Fruit fly (Drosophila melanogaster) whole organism, embryonic: Measurements from ENCODE around the gene IntS2.
A peak's percentile ranks its signal among the peaks of the same experiment; 100 is the strongest.

Experiments
- Abd-B ChIP-seq: fragments of 200-800 bp; sonication (Bioruptor generic); optimal IDR thresholded peaks from 2 replicates; lab custom pipeline; 2018; ENCODE audit warnings: missing biosample characterization, mild to moderate bottlenecking, missing genetic modification characterization, moderate library complexity
- Bgb ChIP-seq: fragments of 200-800 bp; sonication (Bioruptor generic); IDR thresholded peaks from 2 replicates; pipeline ENCODE4 v1.3.6; 2022; ENCODE audit warnings: missing biosample characterization, missing genetic modification characterization; ENCODE audit not compliant: partially characterized antibody
- CG10321 ChIP-seq: fragments of 200-800 bp; sonication (Bioruptor generic); IDR thresholded peaks from 2 replicates; pipeline ENCODE4 v1.3.6; 2022; ENCODE audit warnings: missing biosample characterization, missing genetic modification characterization
- CG10431 ChIP-seq: fragments of 200-800 bp; sonication (Bioruptor generic); optimal IDR thresholded peaks from 3 replicates; lab custom pipeline; 2018; ENCODE audit warnings: missing biosample characterization, mild to moderate bottlenecking, missing genetic modification characterization
- CG11247 ChIP-seq: fragments of 200-800 bp; sonication (Bioruptor generic); IDR thresholded peaks from 2 replicates; pipeline ENCODE4 v1.3.6; 2022; ENCODE audit warnings: missing biosample characterization, missing genetic modification characterization
- CG11398 ChIP-seq: fragments of 200-800 bp; sonication (Bioruptor generic); optimal IDR thresholded peaks from 2 replicates; lab custom pipeline; 2016; ENCODE audit warnings: missing biosample characterization, missing genetic modification characterization
- CG12219 ChIP-seq: fragments of 200-800 bp; sonication (Bioruptor generic); optimal IDR thresholded peaks from 3 replicates; lab custom pipeline; 2018; ENCODE audit warnings: missing biosample characterization, mild to moderate bottlenecking, missing genetic modification characterization
- CG12942 ChIP-seq: fragments of 200-800 bp; sonication (Bioruptor generic); optimal IDR thresholded peaks from 3 replicates; lab custom pipeline; 2016; ENCODE audit warnings: missing biosample characterization, missing genetic modification characterization
- CG15514 ChIP-seq: fragments of 200-800 bp; sonication (Bioruptor generic); optimal IDR thresholded peaks from 3 replicates; lab custom pipeline; 2017; ENCODE audit warnings: missing biosample characterization, missing genetic modification characterization, mild to moderate bottlenecking, moderate library complexity, missing genetic modification reagents
- CG15601 ChIP-seq: fragments of 200-800 bp; sonication (Bioruptor generic); optimal IDR thresholded peaks from 3 replicates; lab custom pipeline; 2019; ENCODE audit warnings: missing biosample characterization, mild to moderate bottlenecking, missing genetic modification characterization, moderate library complexity
- CG15696 ChIP-seq: fragments of 200-800 bp; sonication (Bioruptor generic); optimal IDR thresholded peaks from 2 replicates; lab custom pipeline; 2019; ENCODE audit warnings: missing biosample characterization, mild to moderate bottlenecking, missing genetic modification characterization, moderate library complexity
- CG1647 ChIP-seq: fragments of 200-800 bp; sonication (Bioruptor generic); optimal IDR thresholded peaks from 3 replicates; lab custom pipeline; 2016; ENCODE audit warnings: missing biosample characterization, missing genetic modification characterization
- CG16863 ChIP-seq: fragments of 200-800 bp; sonication (Bioruptor generic); optimal IDR thresholded peaks from 3 replicates; lab custom pipeline; 2016; ENCODE audit warnings: missing biosample characterization, missing genetic modification characterization
- CG17912 ChIP-seq: fragments of 200-800 bp; sonication (Bioruptor generic); optimal IDR thresholded peaks from 2 replicates; lab custom pipeline; 2018; ENCODE audit warnings: missing biosample characterization, mild to moderate bottlenecking, missing genetic modification characterization
- CG18011 ChIP-seq: fragments of 200-800 bp; sonication (Bioruptor generic); optimal IDR thresholded peaks from 2 replicates; lab custom pipeline; 2017; ENCODE audit warnings: missing biosample characterization, missing genetic modification characterization, mild to moderate bottlenecking, moderate library complexity, missing genotype
- CG18262 ChIP-seq: fragments of 200-800 bp; optimal IDR thresholded peaks from 3 replicates; lab custom pipeline; 2019; ENCODE audit warnings: missing biosample characterization, mild to moderate bottlenecking, missing genetic modification characterization, moderate library complexity
- CG1832 ChIP-seq: fragments of 200-800 bp; sonication (Bioruptor generic); optimal IDR thresholded peaks from 2 replicates; lab custom pipeline; 2017; ENCODE audit warnings: missing biosample characterization, mild to moderate bottlenecking, missing genetic modification characterization, inconsistent platforms
- CG2199 ChIP-seq: fragments of 200-800 bp; sonication (Bioruptor generic); IDR thresholded peaks from 3 replicates; pipeline ENCODE4 v1.3.6; 2022; ENCODE audit warnings: missing biosample characterization, missing genetic modification characterization
- CG2889 ChIP-seq: fragments of 200-800 bp; sonication (Bioruptor generic); IDR thresholded peaks from 3 replicates; pipeline ENCODE4 v1.3.6; 2022; ENCODE audit warnings: missing biosample characterization, missing genetic modification characterization
- CG3163 ChIP-seq: fragments of 200-800 bp; sonication (Bioruptor generic); optimal IDR thresholded peaks from 3 replicates; lab custom pipeline; 2016; ENCODE audit warnings: missing biosample characterization, missing genetic modification characterization
- CG32532 ChIP-seq: fragments of 200-800 bp; sonication (Bioruptor generic); IDR thresholded peaks from 2 replicates; pipeline ENCODE4 v1.3.6; 2022; ENCODE audit warnings: missing biosample characterization, missing genetic modification characterization
- CG3407 ChIP-seq: fragments of 200-800 bp; sonication (Bioruptor generic); optimal IDR thresholded peaks from 2 replicates; lab custom pipeline; 2018; ENCODE audit warnings: missing biosample characterization, mild to moderate bottlenecking, missing genetic modification characterization
- CG4854 ChIP-seq: fragments of 200-800 bp; sonication (Bioruptor generic); optimal IDR thresholded peaks from 2 replicates; lab custom pipeline; 2016; ENCODE audit warnings: missing biosample characterization, missing genetic modification characterization, inconsistent platforms
- CG5180 ChIP-seq: fragments of 200-800 bp; sonication (Bioruptor generic); optimal IDR thresholded peaks from 3 replicates; lab custom pipeline; 2017; ENCODE audit warnings: missing biosample characterization, missing genetic modification characterization, mild to moderate bottlenecking, moderate library complexity, missing genetic modification reagents
- CG6689 ChIP-seq: fragments of 200-800 bp; sonication (Bioruptor generic); IDR thresholded peaks from 2 replicates; pipeline ENCODE4 v1.3.6; 2022; ENCODE audit warnings: missing biosample characterization, missing genetic modification characterization
- E2f1 ChIP-seq: fragments of 200-800 bp; sonication (Bioruptor generic); IDR thresholded peaks from 2 replicates; pipeline ENCODE4 v1.3.6; 2022; ENCODE audit warnings: missing biosample characterization, missing genetic modification characterization
- HHEX ChIP-seq: fragments of 200-800 bp; sonication (Bioruptor generic); optimal IDR thresholded peaks from 3 replicates; lab custom pipeline; 2017; ENCODE audit warnings: missing biosample characterization, mild to moderate bottlenecking, missing genetic modification characterization, missing genetic modification reagents
- Meics ChIP-seq: fragments of 200-800 bp; sonication (Bioruptor generic); optimal IDR thresholded peaks from 2 replicates; lab custom pipeline; 2017; ENCODE audit warnings: missing biosample characterization, mild to moderate bottlenecking, missing genetic modification characterization
- Neu2 ChIP-seq: fragments of 200-800 bp; sonication (Bioruptor generic); optimal IDR thresholded peaks from 3 replicates; lab custom pipeline; 2016; ENCODE audit warnings: missing biosample characterization, missing genetic modification characterization, borderline replicate concordance
- Oaz ChIP-seq: fragments of 200-800 bp; sonication (Bioruptor generic); IDR thresholded peaks from 2 replicates; pipeline ENCODE4 v1.3.6; 2022; ENCODE audit warnings: missing biosample characterization, missing genetic modification characterization
- Ptx1 ChIP-seq: fragments of 200-800 bp; sonication (Bioruptor generic); IDR thresholded peaks from 2 replicates; pipeline ENCODE4 v1.3.6; 2022; ENCODE audit warnings: missing biosample characterization, missing genetic modification characterization
- TFAM ChIP-seq: fragments of 200-800 bp; sonication (Bioruptor generic); optimal IDR thresholded peaks from 2 replicates; lab custom pipeline; 2017; ENCODE audit warnings: missing biosample characterization, missing genetic modification characterization, inconsistent platforms
- Trl ChIP-seq, 3 experiments: fragments of >200 bp in 2 of 3; fragments of 200-800 bp in 1 of 3; sonication (Bioruptor generic) in 1 of 3; optimal IDR thresholded peaks; 2 replicates in 1 of 3; 3 replicates in 2 of 3; lab custom pipeline; 2016 to 2017; ENCODE audit warnings: missing biosample characterization in 1 of 3, missing genetic modification characterization in 1 of 3
- bcd ChIP-seq: fragments of 200-800 bp; sonication (Bioruptor generic); optimal IDR thresholded peaks from 2 replicates; lab custom pipeline; 2017; ENCODE audit warnings: missing biosample characterization, mild to moderate bottlenecking, missing genetic modification characterization
- chm ChIP-seq: fragments of 200-800 bp; sonication (Bioruptor generic); IDR thresholded peaks from 2 replicates; pipeline ENCODE4 v1.3.6; 2022; ENCODE audit warnings: missing biosample characterization, missing genetic modification characterization
- danr ChIP-seq: fragments of 200-800 bp; sonication (Bioruptor generic); IDR thresholded peaks from 2 replicates; pipeline ENCODE4 v1.3.6; 2022; ENCODE audit warnings: missing biosample characterization, missing genetic modification characterization
- disco-r ChIP-seq: fragments of 200-800 bp; sonication (Bioruptor generic); optimal IDR thresholded peaks from 2 replicates; lab custom pipeline; 2016; ENCODE audit warnings: missing biosample characterization, missing genetic modification characterization
- fd3F ChIP-seq: fragments of 200-800 bp; sonication (Bioruptor generic); optimal IDR thresholded peaks from 2 replicates; lab custom pipeline; 2018; ENCODE audit warnings: missing biosample characterization, mild to moderate bottlenecking, missing genetic modification characterization, moderate library complexity
- fru ChIP-seq: fragments of >200 bp; optimal IDR thresholded peaks from 2 replicates; lab custom pipeline; 2017
- kni ChIP-seq: fragments of 200-800 bp; sonication (Bioruptor generic); optimal IDR thresholded peaks from 3 replicates; lab custom pipeline; 2017; ENCODE audit warnings: mild to moderate bottlenecking, missing biosample characterization, missing genetic modification reagents, missing genetic modification characterization
- lmd ChIP-seq: fragments of 200-800 bp; sonication (Bioruptor generic); IDR thresholded peaks from 2 replicates; pipeline ENCODE4 v1.3.6; 2022; ENCODE audit warnings: missing biosample characterization, missing genetic modification characterization
- luna ChIP-seq: fragments of 200-800 bp; sonication (Bioruptor generic); optimal IDR thresholded peaks from 2 replicates; lab custom pipeline; 2016; ENCODE audit warnings: missing biosample characterization, missing genetic modification characterization
- onecut ChIP-seq: fragments of 200-800 bp; sonication (Bioruptor generic); IDR thresholded peaks from 2 replicates; pipeline ENCODE4 v1.3.6; 2022; ENCODE audit warnings: missing biosample characterization, missing genetic modification characterization
- psq ChIP-seq: fragments of 200-800 bp; sonication (Bioruptor generic); optimal IDR thresholded peaks from 2 replicates; lab custom pipeline; 2017; ENCODE audit warnings: missing biosample characterization, missing genetic modification characterization
- ro ChIP-seq: fragments of 200-800 bp; sonication (Bioruptor generic); IDR thresholded peaks from 2 replicates; pipeline ENCODE4 v1.3.6; 2022; ENCODE audit warnings: missing biosample characterization, missing genetic modification characterization
- scrt ChIP-seq: fragments of 200-800 bp; sonication (Bioruptor generic); optimal IDR thresholded peaks from 2 replicates; lab custom pipeline; 2018; ENCODE audit warnings: missing biosample characterization, mild to moderate bottlenecking, missing genetic modification characterization, moderate library complexity
- ssp ChIP-seq: fragments of 200-800 bp; sonication (Bioruptor generic); IDR thresholded peaks from 2 replicates; pipeline ENCODE4 v1.3.6; 2022; ENCODE audit warnings: missing biosample characterization, missing genetic modification characterization
- trem ChIP-seq: fragments of 200-800 bp; optimal IDR thresholded peaks from 3 replicates; lab custom pipeline; 2019; ENCODE audit warnings: missing biosample characterization, mild to moderate bottlenecking, missing genetic modification characterization, moderate library complexity
- z ChIP-seq: fragments of 200-800 bp; sonication (Bioruptor generic); IDR thresholded peaks from 3 replicates; pipeline ENCODE4 v1.3.6; 2022; ENCODE audit warnings: missing biosample characterization, missing genetic modification characterization

IntS2 gene

DNA sequence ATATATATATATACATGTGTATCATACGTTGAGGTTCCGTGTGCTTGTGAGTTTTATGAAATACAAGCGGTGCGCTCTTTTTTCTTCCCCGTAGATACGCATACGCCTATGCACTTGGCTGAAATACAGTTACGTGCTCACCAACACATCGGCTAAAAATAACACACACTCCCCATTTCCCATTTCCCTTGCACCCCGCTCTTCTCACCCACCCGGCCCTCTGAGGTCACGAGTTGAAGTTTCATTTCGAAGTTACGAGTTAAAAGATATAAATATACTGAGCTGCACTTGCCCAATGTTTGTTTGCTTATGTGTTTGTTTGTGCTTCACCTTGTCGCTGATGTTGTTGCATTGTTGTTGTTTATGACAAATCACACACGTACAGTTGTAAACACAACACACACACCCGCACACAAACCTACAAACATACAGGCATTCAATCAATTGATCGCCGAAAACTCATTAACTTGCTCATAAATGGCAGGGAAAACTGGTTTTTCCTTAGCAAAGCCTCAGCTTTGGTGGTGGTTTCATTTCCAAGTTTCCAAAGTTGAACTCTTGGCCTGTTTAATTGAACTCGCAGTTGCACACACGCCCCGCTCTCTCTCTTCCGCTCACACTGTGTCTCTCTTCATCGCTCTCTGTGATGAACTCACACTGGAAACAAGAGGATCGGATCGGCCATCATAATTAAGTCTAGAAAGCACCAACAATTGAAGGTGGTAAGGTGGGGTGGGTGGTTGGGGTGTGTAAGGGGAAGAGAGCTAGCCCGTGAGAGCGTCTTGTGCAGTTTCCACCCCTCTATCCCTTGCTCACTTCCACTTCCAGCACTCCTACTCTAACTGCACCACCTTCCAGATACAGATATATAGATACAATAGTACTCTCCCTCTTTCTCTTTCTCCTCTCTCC, 1.8 kb upstream of the IntS2 start (continued):
- TF ChIP-seq danr (no peak), disco-r (GFP tag; lab: Kevin White, UChicago) (no peak), Neu2 (GFP tag; lab: Kevin White, UChicago) (no peak), CG11398 (GFP tag; lab: Kevin White, UChicago) (no peak), onecut (0 out of 2 replicates have a peak, but pooled peaks have one; percentile 5), CG12942 (GFP tag; lab: Kevin White, UChicago) (no peak), CG4854 (no peak), CG1647 (GFP tag; lab: Kevin White, UChicago) (no peak), CG10321 (GFP tag; lab: Robert Waterston, UW) (peak; percentile 36; the same call in 1 of the 2 replicates), Ptx1 (GFP tag; lab: Robert Waterston, UW) (no peak), CG10431 (GFP tag; lab: Kevin White, UChicago) (no peak), CG2889 (GFP tag; lab: Robert Waterston, UW) (no peak), Bgb (GFP tag; lab: Robert Waterston, UW) (no peak), CG2199 (0 out of 3 replicates have a peak, but pooled peaks have one; percentile 24), CG3163 (GFP tag; lab: Kevin White, UChicago) (peak; percentile 19), Abd-B (no peak), kni (GFP tag; lab: Kevin White, UChicago) (peak; percentile 88), CG1832 (GFP tag; lab: Kevin White, UChicago) (peak; percentile 75), z (GFP tag; lab: Robert Waterston, UW) (0 out of 3 replicates have a peak, but pooled peaks have one; percentile 8), CG6689 (GFP tag; lab: Robert Waterston, UW) (no peak; the same call in 1 of the 2 replicates), CG18011 (GFP tag; lab: Kevin White, UChicago) (no peak), psq (GFP tag; lab: Kevin White, UChicago) (no peak), CG11247 (no peak), Trl (optimal IDR thresholded peaks at IDR 0.05; lab: Kevin White, UChicago) (peak; percentile 86 to 94), Trl (GFP tag; optimal IDR thresholded peaks at IDR 0.05; lab: Kevin White, UChicago) (no peak), ro (GFP tag; lab: Robert Waterston, UW) (no peak), bcd (GFP tag; lab: Kevin White, UChicago) (no peak), CG15601 (peak; percentile 38), Oaz (GFP tag; lab: Robert Waterston, UW) (no peak), CG15696 (tag; lab: Kevin White, UChicago) (no peak), trem (tag; lab: Kevin White, UChicago) (no peak), CG18262 (tag; lab: Kevin White, UChicago) (no peak), lmd (no peak), E2f1 (no peak), CG15514 (GFP tag; lab: Kevin White, UChicago) (no peak), scrt (GFP tag; lab: Kevin White, UChicago) (no peak), CG3407 (GFP tag; lab: Kevin White, UChicago) (no peak), CG32532 (GFP tag; lab: Robert Waterston, UW) (peak; percentile 39; the same call in 1 of the 2 replicates), fru (no peak), TFAM (GFP tag; lab: Kevin White, UChicago) (no peak), luna (no peak), chm (GFP tag; lab: Robert Waterston, UW) (no peak), CG16863 (GFP tag; lab: Kevin White, UChicago) (no peak), ssp (GFP tag; lab: Robert Waterston, UW) (no peak), CG5180 (GFP tag; lab: Kevin White, UChicago) (no peak), fd3F (GFP tag; lab: Kevin White, UChicago) (no peak), Meics (GFP tag; lab: Kevin White, UChicago) (no peak), CG12219 (GFP tag; lab: Kevin White, UChicago) (peak; percentile 6), HHEX (GFP tag; lab: Kevin White, UChicago) (no peak), CG17912 (GFP tag; lab: Kevin White, UChicago) (no peak)
